Worm (Caenorhabditis elegans) whole organism, young adult: ENCODE data around the gene W05H9.4.

Experiments
- C06A6.2 ChIP-seq: fragments of 200-800 bp; sonication (Bioruptor generic); conservative IDR thresholded peaks from 2 replicates; pipeline ENCODE4 v1.3.6; 2022; ENCODE audit warnings: missing genetic modification characterization, missing compliant biosample characterization
- F57C9.4 ChIP-seq: sonication (generic microtip); optimal IDR thresholded peaks from 2 replicates; lab custom pipeline; 2017; ENCODE audit warnings: mild to moderate bottlenecking, missing genetic modification characterization, missing compliant biosample characterization
- K11D2.4 ChIP-seq: fragments of 200-800 bp; sonication (Bioruptor generic); IDR thresholded peaks from 2 replicates; pipeline ENCODE4 v1.3.6; 2022; ENCODE audit warnings: missing genetic modification reagents, missing genetic modification characterization, missing compliant biosample characterization
- K12H6.12 ChIP-seq: fragments of 200-800 bp; sonication (Bioruptor generic); optimal IDR thresholded peaks from 2 replicates; lab custom pipeline; 2018; ENCODE audit warnings: mild to moderate bottlenecking, missing genetic modification characterization, missing compliant biosample characterization
- Y53G8AR.9 ChIP-seq: fragments of 200-800 bp; sonication (Bioruptor generic); conservative IDR thresholded peaks from 2 replicates; pipeline ENCODE4 v1.3.6; 2022; ENCODE audit warnings: missing genetic modification reagents, missing genetic modification characterization, missing compliant biosample characterization
- Y56A3A.18 ChIP-seq: fragments of 200-800 bp; sonication (Bioruptor generic); IDR thresholded peaks from 2 replicates; pipeline ENCODE4 v1.3.6; 2022; ENCODE audit warnings: missing genetic modification reagents, missing genetic modification characterization, missing compliant biosample characterization
- Y79H2A.3 ChIP-seq: fragments of 200-800 bp; sonication (Bioruptor generic); conservative IDR thresholded peaks from 2 replicates; pipeline ENCODE4 v1.3.6; 2022; ENCODE audit warnings: missing genetic modification reagents, missing genetic modification characterization, missing compliant biosample characterization
- Y95B8A.8 ChIP-seq: fragments of 200-800 bp; sonication (Bioruptor generic); IDR thresholded peaks from 2 replicates; pipeline ENCODE4 v1.3.6; 2022; ENCODE audit warnings: missing genetic modification reagents, missing genetic modification characterization, missing compliant biosample characterization
- ZK185.1 ChIP-seq: sonication (generic microtip); optimal IDR thresholded peaks from 2 replicates; lab custom pipeline; 2016; ENCODE audit warnings: mild to moderate bottlenecking, missing genetic modification characterization, missing compliant biosample characterization; ENCODE audit not compliant: poor library complexity, severe bottlenecking
- ama-1 ChIP-seq, 3 experiments: fragments of 150-350 bp in 1 of 3; sonication (generic microtip) in 2 of 3; optimal IDR thresholded peaks; 2 replicates each; lab custom pipeline; 2014 to 2018; ENCODE audit warnings: missing biosample characterization in 2 of 3, missing genetic modification characterization in 2 of 3, missing genetic modification reagents in 2 of 3
- aptf-3 ChIP-seq: fragments of 200-800 bp; sonication (Bioruptor generic); IDR thresholded peaks from 2 replicates; pipeline ENCODE4 v1.3.6; 2022; ENCODE audit warnings: missing genetic modification characterization, missing compliant biosample characterization
- bed-2 ChIP-seq: fragments of 200-800 bp; sonication (Bioruptor generic); IDR thresholded peaks from 2 replicates; pipeline ENCODE4 v1.3.6; 2022; ENCODE audit warnings: missing genetic modification reagents, missing genetic modification characterization, missing compliant biosample characterization
- cebp-1 ChIP-seq, 2 experiments: fragments of 200-800 bp in 1 of 2; sonication (Bioruptor generic) in 1 of 2; sonication (generic microtip) in 1 of 2; IDR thresholded peaks in 1 of 2; optimal IDR thresholded peaks in 1 of 2; 2 replicates each; pipeline versions ENCODE4 v1.3.6 to Lab custom; 2017 to 2022; ENCODE audit warnings: missing compliant biosample characterization in 2 of 2, missing genetic modification characterization in 2 of 2, mild to moderate bottlenecking in 1 of 2, missing genetic modification reagents in 1 of 2, moderate library complexity in 1 of 2
- ceh-100 ChIP-seq: fragments of 200-800 bp; sonication (Bioruptor generic); IDR thresholded peaks from 2 replicates; pipeline ENCODE4 v1.3.6; 2022; ENCODE audit warnings: missing genetic modification reagents, missing genetic modification characterization, missing compliant biosample characterization
- ceh-79 ChIP-seq: sonication (generic microtip); optimal IDR thresholded peaks from 2 replicates; lab custom pipeline; 2017; ENCODE audit warnings: mild to moderate bottlenecking, missing genetic modification characterization, missing compliant biosample characterization
- dox-1 ChIP-seq: fragments of 200-800 bp; sonication (Bioruptor generic); IDR thresholded peaks from 2 replicates; pipeline ENCODE4 v1.3.6; 2022; ENCODE audit warnings: missing genetic modification reagents, missing genetic modification characterization, missing compliant biosample characterization
- egl-18 ChIP-seq: fragments of 200-800 bp; sonication (Bioruptor generic); IDR thresholded peaks from 2 replicates; pipeline ENCODE4 v1.3.6; 2022; ENCODE audit warnings: missing genetic modification reagents, missing genetic modification characterization, missing compliant biosample characterization
- ekl-4 ChIP-seq: fragments of 200-800 bp; sonication (Bioruptor generic); IDR thresholded peaks from 2 replicates; pipeline ENCODE4 v1.3.6; 2022; ENCODE audit warnings: missing genetic modification reagents, missing genetic modification characterization, missing compliant biosample characterization
- hsf-1 ChIP-seq: fragments of 200-800 bp; sonication (Bioruptor generic); IDR thresholded peaks from 2 replicates; pipeline ENCODE4 v1.3.6; 2022; ENCODE audit warnings: missing genetic modification reagents, missing genetic modification characterization, missing compliant biosample characterization
- lag-1 ChIP-seq: fragments of 200-800 bp; sonication (Bioruptor generic); IDR thresholded peaks from 2 replicates; pipeline ENCODE4 v1.3.6; 2022; ENCODE audit warnings: missing genetic modification reagents, missing genetic modification characterization, missing compliant biosample characterization
- let-526 ChIP-seq: fragments of 200-800 bp; sonication (Bioruptor generic); IDR thresholded peaks from 2 replicates; pipeline ENCODE4 v1.3.6; 2022; ENCODE audit warnings: missing genetic modification reagents, missing genetic modification characterization, missing compliant biosample characterization
- let-607 ChIP-seq, 2 experiments: fragments of 200-800 bp in 1 of 2; sonication (Bioruptor generic) in 1 of 2; sonication (generic microtip) in 1 of 2; optimal IDR thresholded peaks; 2 replicates each; lab custom pipeline; 2016 to 2018; ENCODE audit warnings: mild to moderate bottlenecking in 2 of 2, missing compliant biosample characterization in 2 of 2, missing genetic modification characterization in 2 of 2, moderate library complexity in 2 of 2, missing genotype in 1 of 2
- lin-35 ChIP-seq, 3 experiments: fragments of 150-350 bp in 2 of 3; sonication (generic microtip) in 1 of 3; optimal IDR thresholded peaks; 2 replicates each; lab custom pipeline; 2014 to 2018; ENCODE audit warnings: missing biosample characterization in 3 of 3, missing genetic modification characterization in 3 of 3, missing genetic modification reagents in 3 of 3
- lin-40 ChIP-seq: sonication (generic microtip); optimal IDR thresholded peaks from 2 replicates; lab custom pipeline; 2016; ENCODE audit warnings: missing genetic modification characterization, mild to moderate bottlenecking, missing compliant biosample characterization, missing genotype, missing genetic modification reagents
- mel-28 ChIP-seq: sonication (generic microtip); optimal IDR thresholded peaks from 2 replicates; lab custom pipeline; 2016; ENCODE audit warnings: borderline replicate concordance, mild to moderate bottlenecking, missing genetic modification characterization, missing compliant biosample characterization
- nfya-1 ChIP-seq: sonication (generic microtip); optimal IDR thresholded peaks from 2 replicates; lab custom pipeline; 2017; ENCODE audit warnings: antibody characterized with exemption, missing compliant biosample characterization, missing genetic modification characterization, borderline replicate concordance; ENCODE audit not compliant: insufficient read depth
- nfya-2 ChIP-seq: fragments of 200-800 bp; sonication (Bioruptor generic); IDR thresholded peaks from 2 replicates; pipeline ENCODE4 v1.3.6; 2022; ENCODE audit warnings: missing genetic modification reagents, missing genetic modification characterization, missing compliant biosample characterization
- nhr-27 ChIP-seq: fragments of 200-800 bp; sonication (Bioruptor generic); optimal IDR thresholded peaks from 2 replicates; lab custom pipeline; 2018; ENCODE audit warnings: mild to moderate bottlenecking, missing genetic modification characterization, moderate library complexity, missing compliant biosample characterization
- nhr-80 ChIP-seq: sonication (generic microtip); optimal IDR thresholded peaks from 2 replicates; lab custom pipeline; 2016; ENCODE audit warnings: missing genetic modification characterization, missing compliant biosample characterization
- nhr-90 ChIP-seq: sonication (generic microtip); optimal IDR thresholded peaks from 2 replicates; lab custom pipeline; 2016; ENCODE audit warnings: missing genotype, mild to moderate bottlenecking, missing genetic modification characterization, missing compliant biosample characterization
- repo-1 ChIP-seq: sonication (generic microtip); optimal IDR thresholded peaks from 2 replicates; lab custom pipeline; 2017; ENCODE audit warnings: mild to moderate bottlenecking, missing genetic modification characterization, missing compliant biosample characterization
- snpc-4 ChIP-seq, 5 experiments: fragments of 150-350 bp in 1 of 5; sonication (generic microtip) in 4 of 5; optimal IDR thresholded peaks; 2 replicates each; lab custom pipeline; 2014 to 2018; ENCODE audit warnings: missing genetic modification characterization in 5 of 5, missing biosample characterization in 3 of 5, antibody characterized with exemption in 2 of 5, mild to moderate bottlenecking in 2 of 5, missing compliant biosample characterization in 2 of 5, missing genotype in 2 of 5, moderate library complexity in 2 of 5, missing genetic modification reagents in 1 of 5
- somi-1 ChIP-seq: fragments of 200-800 bp; sonication (Bioruptor generic); optimal IDR thresholded peaks from 2 replicates; lab custom pipeline; 2018; ENCODE audit warnings: mild to moderate bottlenecking, missing genetic modification characterization, missing compliant biosample characterization
- tbp1 ChIP-seq: fragments of 200-800 bp; sonication (Bioruptor generic); optimal IDR thresholded peaks from 2 replicates; lab custom pipeline; 2018; ENCODE audit warnings: mild to moderate bottlenecking, missing genetic modification characterization, missing compliant biosample characterization
- tlf-1 ChIP-seq: fragments of 200-800 bp; sonication (Bioruptor generic); optimal IDR thresholded peaks from 2 replicates; lab custom pipeline; 2018; ENCODE audit warnings: mild to moderate bottlenecking, missing genetic modification characterization, missing compliant biosample characterization
- unc-62 ChIP-seq: fragments of 150-350 bp; optimal IDR thresholded peaks from 2 replicates; lab custom pipeline; 2014; ENCODE audit warnings: missing biosample characterization, missing genetic modification reagents, missing genetic modification characterization
- zim-3 ChIP-seq: sonication (generic microtip); optimal IDR thresholded peaks from 2 replicates; lab custom pipeline; 2017; ENCODE audit warnings: mild to moderate bottlenecking, missing genetic modification characterization, moderate library complexity, missing compliant biosample characterization
- ztf-22 ChIP-seq: fragments of 200-800 bp; sonication (Bioruptor generic); optimal IDR thresholded peaks from 2 replicates; lab custom pipeline; 2018; ENCODE audit warnings: mild to moderate bottlenecking, missing genetic modification characterization, moderate library complexity, missing compliant biosample characterization
- ztf-3 ChIP-seq: fragments of 200-800 bp; sonication (Bioruptor generic); optimal IDR thresholded peaks from 2 replicates; lab custom pipeline; 2018; ENCODE audit warnings: mild to moderate bottlenecking, missing genetic modification characterization, missing compliant biosample characterization

Gene W05H9.4

ce11 chrX:6253160-6253559 lies 10.3 kb upstream of the W05H9.4 start:
- no peak for TF ChIP-seq cebp-1 (GFP tag; IDR thresholded peaks at IDR 0.05; lab: Robert Waterston, UW)
- peak; percentile 2 for TF ChIP-seq cebp-1 (tag; optimal IDR thresholded peaks at IDR 0.05; lab: Kevin White, UChicago)
- peak; percentile 61 for TF ChIP-seq ZK185.1 (tag; lab: Kevin White, UChicago)
- peak; percentile 67 for TF ChIP-seq ama-1 (optimal IDR thresholded peaks at IDR 0.05; lab: Kevin White, UChicago)
- no peak for TF ChIP-seq ama-1 (GFP tag; optimal IDR thresholded peaks at IDR 0.05; lab: Kevin White, UChicago)
- TF ChIP-seq C06A6.2: peak; percentile 41; the same call in 1 of the 2 replicates
- TF ChIP-seq lag-1: no peak

- TF ChIP-seq ceh-79 (tag; lab: Kevin White, UChicago) (no peak), snpc-4 (GFP tag; optimal IDR thresholded peaks at IDR 0.05; lab: Kevin White, UChicago) (no peak), snpc-4 (tag; optimal IDR thresholded peaks at IDR 0.05; lab: Kevin White, UChicago) (peak in 1 of 4 experiments; percentile 17), ekl-4 (GFP tag; lab: Robert Waterston, UW) (no peak)
Observed at ce11 chrX:6253566-6253898, 9.9 kb upstream of the W05H9.4 start.

- TF ChIP-seq let-526 (GFP tag; lab: Robert Waterston, UW) (no peak; the same call in 1 of the 2 replicates), zim-3 (tag; lab: Kevin White, UChicago) (peak; percentile 10), repo-1 (tag; lab: Kevin White, UChicago) (peak; percentile 75), unc-62 (GFP tag; lab: Kevin White, UChicago) (peak; percentile 1), tlf-1 (GFP tag; lab: Kevin White, UChicago) (peak; percentile 8), tbp1 (GFP tag; lab: Kevin White, UChicago) (peak; percentile 26), nhr-80 (tag; lab: Kevin White, UChicago) (peak; percentile 61), lin-40 (tag; lab: Kevin White, UChicago) (peak; percentile 36), egl-18 (GFP tag; lab: Robert Waterston, UW) (no peak), ztf-22 (GFP tag; lab: Kevin White, UChicago) (peak; percentile 1), mel-28 (peak; percentile 67), Y95B8A.8 (peak; percentile 87), cebp-1 (GFP tag; IDR thresholded peaks at IDR 0.05; lab: Robert Waterston, UW) (peak; percentile 34; the same call in 1 of the 2 replicates), cebp-1 (tag; optimal IDR thresholded peaks at IDR 0.05; lab: Kevin White, UChicago) (peak; percentile 69), lin-35 (GFP tag; optimal IDR thresholded peaks at IDR 0.05; lab: Kevin White, UChicago) (peak in 1 of 3 experiments; percentile 32), ekl-4 (GFP tag; lab: Robert Waterston, UW) (peak; percentile 69), nfya-2 (GFP tag; lab: Robert Waterston, UW) (0 out of 2 replicates have a peak, but pooled peaks have one; percentile 31), ceh-79 (tag; lab: Kevin White, UChicago) (peak; percentile 18), ceh-100 (no peak), nfya-1 (tag; lab: Kevin White, UChicago) (no peak), bed-2 (no peak), ama-1 (optimal IDR thresholded peaks at IDR 0.05; lab: Kevin White, UChicago) (peak; percentile 94), ama-1 (GFP tag; optimal IDR thresholded peaks at IDR 0.05; lab: Kevin White, UChicago) (no peak), aptf-3 (GFP tag; lab: Robert Waterston, UW) (peak; percentile 29; the same call in 1 of the 2 replicates), hsf-1 (peak; percentile 46; the same call in 1 of the 2 replicates), nhr-90 (tag; lab: Kevin White, UChicago) (peak; percentile 2), ztf-3 (GFP tag; lab: Kevin White, UChicago) (peak; percentile 55), K12H6.12 (tag; lab: Kevin White, UChicago) (peak; percentile 10), Y56A3A.18 (peak; percentile 69; the same call in 1 of the 2 replicates), let-607 (tag; optimal IDR thresholded peaks at IDR 0.05; lab: Kevin White, UChicago) (no peak), nhr-27 (tag; lab: Kevin White, UChicago) (no peak), F57C9.4 (peak; percentile 32), Y53G8AR.9 (peak; percentile 85), dox-1 (GFP tag; lab: Robert Waterston, UW) (peak; percentile 11; the same call in 1 of the 2 replicates), somi-1 (GFP tag; lab: Kevin White, UChicago) (peak; percentile 38), K11D2.4 (GFP tag; lab: Robert Waterston, UW) (peak; percentile 76), Y79H2A.3 (GFP tag; lab: Robert Waterston, UW) (peak; percentile 46; the same call in 1 of the 2 replicates)
Observed at ce11 chrX:6253899-6254670, 9.4 kb upstream of the W05H9.4 start.
